Fruit fly (Drosophila melanogaster) whole organism, wandering third instar larva: Measurements from ENCODE around the gene Hr4.

Source experiments
- Dif ChIP-seq: fragments of 200-275, 200-300 bp; sonication (Bioruptor generic); optimal IDR thresholded peaks from 2 replicates; lab custom pipeline; 2018; ENCODE audit warnings: missing biosample characterization, missing genetic modification characterization; ENCODE audit not compliant: partially characterized antibody
- ey ChIP-seq: fragments of 200-800 bp; sonication (Bioruptor generic); optimal IDR thresholded peaks from 2 replicates; lab custom pipeline; 2016; ENCODE audit warnings: missing biosample characterization, missing genetic modification characterization
- jim ChIP-seq: fragments of 175-275, 200-325 bp; sonication (Bioruptor generic); optimal IDR thresholded peaks from 2 replicates; lab custom pipeline; 2016; ENCODE audit warnings: missing biosample characterization, mild to moderate bottlenecking, missing genetic modification characterization
- lola ChIP-seq: fragments of >200 bp; optimal IDR thresholded peaks from 2 replicates; lab custom pipeline; 2017; ENCODE audit warnings: missing biosample characterization, missing genetic modification characterization

- no peak for TF ChIP-seq jim (GFP tag; lab: Kevin White, UChicago)
- peak; percentile 30 for TF ChIP-seq Dif (GFP tag; lab: Kevin White, UChicago)
- TF ChIP-seq ey (GFP tag; lab: Kevin White, UChicago), result no peak
- no peak for TF ChIP-seq lola
Measured at dm6 chrX:1975879-1976601, 34.3 kb downstream of the Hr4 start.
